Fruit fly (Drosophila melanogaster) whole organism, embryonic: ENCODE results near the gene atl.
A peak's percentile ranks its signal among the peaks of the same experiment; 100 is the strongest.

Experiments
- ATbp ChIP-seq: fragments of 200-800 bp; sonication (Bioruptor generic); optimal IDR thresholded peaks from 2 replicates; lab custom pipeline; 2017; ENCODE audit warnings: missing biosample characterization, mild to moderate bottlenecking, missing genetic modification characterization, missing genetic modification reagents
- Asciz ChIP-seq: fragments of 200-800 bp; sonication (Bioruptor generic); optimal IDR thresholded peaks from 2 replicates; lab custom pipeline; 2017; ENCODE audit warnings: missing biosample characterization, mild to moderate bottlenecking, missing genetic modification characterization, missing genetic modification reagents
- CG10147 ChIP-seq: fragments of 200-800 bp; sonication (Bioruptor generic); optimal IDR thresholded peaks from 2 replicates; lab custom pipeline; 2019; ENCODE audit warnings: missing biosample characterization, mild to moderate bottlenecking, missing genetic modification characterization, moderate library complexity
- CG10209 ChIP-seq: fragments of 200-800 bp; sonication (Bioruptor generic); optimal IDR thresholded peaks from 3 replicates; lab custom pipeline; 2017; ENCODE audit warnings: missing biosample characterization, mild to moderate bottlenecking, missing genetic modification characterization, missing genetic modification reagents
- CG11456 ChIP-seq: fragments of 200-800 bp; sonication (Bioruptor generic); IDR thresholded peaks from 3 replicates; pipeline ENCODE4 v1.3.6; 2022; ENCODE audit warnings: missing biosample characterization, missing genetic modification characterization
- CG14667 ChIP-seq: fragments of 200-800 bp; sonication (Bioruptor generic); IDR thresholded peaks from 2 replicates; pipeline ENCODE4 v1.3.6; 2022; ENCODE audit warnings: missing biosample characterization, missing genetic modification characterization
- CG15269 ChIP-seq: fragments of 200-800 bp; sonication (Bioruptor generic); optimal IDR thresholded peaks from 2 replicates; lab custom pipeline; 2018; ENCODE audit warnings: missing biosample characterization, mild to moderate bottlenecking, missing genetic modification characterization, moderate library complexity
- CG15514 ChIP-seq: fragments of 200-800 bp; sonication (Bioruptor generic); optimal IDR thresholded peaks from 3 replicates; lab custom pipeline; 2017; ENCODE audit warnings: missing biosample characterization, missing genetic modification characterization, mild to moderate bottlenecking, moderate library complexity, missing genetic modification reagents
- CG1603 ChIP-seq: fragments of 200-800 bp; sonication (Bioruptor generic); optimal IDR thresholded peaks from 2 replicates; lab custom pipeline; 2019; ENCODE audit warnings: missing biosample characterization, mild to moderate bottlenecking, missing genetic modification characterization, moderate library complexity
- CG16815 ChIP-seq: fragments of 200-800 bp; sonication (Bioruptor generic); optimal IDR thresholded peaks from 3 replicates; lab custom pipeline; 2017; ENCODE audit warnings: missing biosample characterization, mild to moderate bottlenecking, missing genetic modification characterization
- CG17186 ChIP-seq: fragments of 200-800 bp; sonication (Bioruptor generic); optimal IDR thresholded peaks from 3 replicates; lab custom pipeline; 2017; ENCODE audit warnings: missing biosample characterization, missing genetic modification reagents, missing genetic modification characterization
- CG1832 ChIP-seq: fragments of 200-800 bp; sonication (Bioruptor generic); optimal IDR thresholded peaks from 2 replicates; lab custom pipeline; 2017; ENCODE audit warnings: missing biosample characterization, mild to moderate bottlenecking, missing genetic modification characterization, inconsistent platforms
- CG30431 ChIP-seq: fragments of 200-800 bp; sonication (Bioruptor generic); optimal IDR thresholded peaks from 2 replicates; lab custom pipeline; 2017; ENCODE audit warnings: missing biosample characterization, missing genetic modification characterization
- CG3065 ChIP-seq: fragments of 200-800 bp; sonication (Bioruptor generic); optimal IDR thresholded peaks from 2 replicates; lab custom pipeline; 2016; ENCODE audit warnings: missing biosample characterization, missing genetic modification characterization
- CG3995 ChIP-seq: fragments of 200-800 bp; sonication (Bioruptor generic); optimal IDR thresholded peaks from 3 replicates; lab custom pipeline; 2016; ENCODE audit warnings: missing biosample characterization, missing genetic modification characterization
- CG42726 ChIP-seq: fragments of 200-800 bp; sonication (Bioruptor generic); IDR thresholded peaks from 2 replicates; pipeline ENCODE4 v1.3.6; 2022; ENCODE audit warnings: missing biosample characterization, missing genetic modification characterization; ENCODE audit not compliant: partially characterized antibody
- CG7839 ChIP-seq: fragments of 200-800 bp; sonication (Bioruptor generic); optimal IDR thresholded peaks from 3 replicates; lab custom pipeline; 2018; ENCODE audit warnings: missing biosample characterization, mild to moderate bottlenecking, missing genetic modification characterization, moderate library complexity
- CG9727 ChIP-seq: fragments of 200-800 bp; sonication (Bioruptor generic); optimal IDR thresholded peaks from 3 replicates; lab custom pipeline; 2017; ENCODE audit warnings: missing biosample characterization, mild to moderate bottlenecking, missing genetic modification characterization
- Doc2 ChIP-seq: fragments of 200-800 bp; sonication (Bioruptor generic); IDR thresholded peaks from 2 replicates; pipeline ENCODE4 v1.3.6; 2022; ENCODE audit warnings: missing biosample characterization, missing genetic modification characterization
- Doc3 ChIP-seq: fragments of 200-800 bp; sonication (Bioruptor generic); IDR thresholded peaks from 3 replicates; pipeline ENCODE4 v1.3.6; 2022; ENCODE audit warnings: missing biosample characterization, missing genetic modification characterization; ENCODE audit not compliant: partially characterized antibody
- Dp ChIP-seq: fragments of 200-800 bp; sonication (Bioruptor generic); optimal IDR thresholded peaks from 2 replicates; lab custom pipeline; 2018; ENCODE audit warnings: missing biosample characterization, mild to moderate bottlenecking, missing genetic modification characterization, moderate library complexity
- Gsc ChIP-seq: fragments of 200-800 bp; sonication (Bioruptor generic); IDR thresholded peaks from 2 replicates; pipeline ENCODE4 v1.3.6; 2022; ENCODE audit warnings: missing biosample characterization, missing genetic modification characterization
- MESR4 ChIP-seq: fragments of 200-800 bp; sonication (Bioruptor generic); optimal IDR thresholded peaks from 2 replicates; lab custom pipeline; 2018; ENCODE audit warnings: missing biosample characterization, mild to moderate bottlenecking, missing genetic modification characterization, moderate library complexity
- Poxn ChIP-seq: fragments of 200-800 bp; sonication (Bioruptor generic); IDR thresholded peaks from 2 replicates; pipeline ENCODE4 v1.3.6; 2022; ENCODE audit warnings: missing biosample characterization, missing genetic modification characterization
- Ptx1 ChIP-seq: fragments of 200-800 bp; sonication (Bioruptor generic); IDR thresholded peaks from 2 replicates; pipeline ENCODE4 v1.3.6; 2022; ENCODE audit warnings: missing biosample characterization, missing genetic modification characterization
- Ravus ChIP-seq: fragments of 200-800 bp; sonication (Bioruptor generic); IDR thresholded peaks from 2 replicates; pipeline ENCODE4 v1.3.6; 2022; ENCODE audit warnings: missing biosample characterization, missing genetic modification characterization
- Rx ChIP-seq: fragments of 200-800 bp; sonication (Bioruptor generic); IDR thresholded peaks from 2 replicates; pipeline ENCODE4 v1.3.6; 2022; ENCODE audit warnings: missing biosample characterization, missing genetic modification characterization
- Trl ChIP-seq, 3 experiments: fragments of >200 bp in 2 of 3; fragments of 200-800 bp in 1 of 3; sonication (Bioruptor generic) in 1 of 3; optimal IDR thresholded peaks; 2 replicates in 1 of 3; 3 replicates in 2 of 3; lab custom pipeline; 2016 to 2017; ENCODE audit warnings: missing biosample characterization in 1 of 3, missing genetic modification characterization in 1 of 3
- ab ChIP-seq: fragments of 200-800 bp; sonication (Bioruptor generic); optimal IDR thresholded peaks from 2 replicates; lab custom pipeline; 2016; ENCODE audit warnings: missing biosample characterization, missing genetic modification characterization
- ap ChIP-seq: fragments of 200-800 bp; sonication (Bioruptor generic); IDR thresholded peaks from 2 replicates; pipeline ENCODE4 v1.3.6; 2022; ENCODE audit warnings: missing biosample characterization, missing genetic modification characterization
- ase ChIP-seq: fragments of 200-800 bp; sonication (Bioruptor generic); IDR thresholded peaks from 3 replicates; pipeline ENCODE4 v1.3.6; 2022; ENCODE audit warnings: missing biosample characterization, missing genetic modification characterization
- da ChIP-seq: fragments of 200-800 bp; sonication (Bioruptor generic); optimal IDR thresholded peaks from 2 replicates; lab custom pipeline; 2016; ENCODE audit warnings: missing biosample characterization, missing genetic modification characterization
- dmrt11E ChIP-seq: fragments of 200-800 bp; sonication (Bioruptor generic); optimal IDR thresholded peaks from 3 replicates; lab custom pipeline; 2018; ENCODE audit warnings: missing biosample characterization, mild to moderate bottlenecking, missing genetic modification characterization, moderate library complexity
- dysf ChIP-seq: fragments of 200-800 bp; sonication (Bioruptor generic); IDR thresholded peaks from 3 replicates; pipeline ENCODE4 v1.3.6; 2022; ENCODE audit warnings: missing biosample characterization, missing genetic modification characterization
- ewg ChIP-seq: fragments of 200-800 bp; sonication (Bioruptor generic); optimal IDR thresholded peaks from 3 replicates; lab custom pipeline; 2017; ENCODE audit warnings: mild to moderate bottlenecking, missing biosample characterization, missing genetic modification reagents, missing genetic modification characterization
- exex ChIP-seq: fragments of 200-800 bp; sonication (Bioruptor generic); optimal IDR thresholded peaks from 4 replicates; lab custom pipeline; 2018; ENCODE audit warnings: missing biosample characterization, mild to moderate bottlenecking, missing genetic modification characterization, moderate library complexity
- ftz-f1 ChIP-seq: fragments of 200-800 bp; sonication (Bioruptor generic); optimal IDR thresholded peaks from 2 replicates; lab custom pipeline; 2016; ENCODE audit warnings: missing biosample characterization, missing genetic modification characterization
- ham ChIP-seq: fragments of 200-800 bp; sonication (Bioruptor generic); IDR thresholded peaks from 2 replicates; pipeline ENCODE4 v1.3.6; 2022; ENCODE audit warnings: missing biosample characterization, missing genetic modification characterization
- nmo ChIP-seq: fragments of 200-800 bp; sonication (Bioruptor generic); optimal IDR thresholded peaks from 2 replicates; lab custom pipeline; 2018; ENCODE audit warnings: missing biosample characterization, mild to moderate bottlenecking, missing genetic modification characterization, moderate library complexity
- nom ChIP-seq: fragments of 200-800 bp; sonication (Bioruptor generic); optimal IDR thresholded peaks from 2 replicates; lab custom pipeline; 2017; ENCODE audit warnings: missing biosample characterization, missing genetic modification characterization, mild to moderate bottlenecking, moderate library complexity, missing genetic modification reagents
- oc ChIP-seq: fragments of 200-800 bp; sonication (Bioruptor generic); optimal IDR thresholded peaks from 2 replicates; lab custom pipeline; 2018; ENCODE audit warnings: missing biosample characterization, mild to moderate bottlenecking, missing genetic modification characterization, moderate library complexity
- pan ChIP-seq, 4 experiments: fragments of >200 bp in 3 of 4; fragments of 200-800 bp in 1 of 4; sonication (Bioruptor generic) in 1 of 4; optimal IDR thresholded peaks in 3 of 4; IDR thresholded peaks in 1 of 4; 2 replicates each; pipeline versions ENCODE4 v1.3.6 to Lab custom; 2017 to 2022; ENCODE audit warnings: missing biosample characterization in 2 of 4, missing genetic modification characterization in 2 of 4, mixed read lengths in 1 of 4
- prd ChIP-seq, 3 experiments: fragments of >200 bp in 2 of 3; fragments of 200-800 bp in 1 of 3; sonication (Bioruptor generic) in 1 of 3; optimal IDR thresholded peaks in 2 of 3; IDR thresholded peaks in 1 of 3; 2 replicates in 2 of 3; 3 replicates in 1 of 3; pipeline versions ENCODE4 v1.3.6 to Lab custom; 2017 to 2022; ENCODE audit warnings: missing biosample characterization in 1 of 3, missing genetic modification characterization in 1 of 3
- ssp ChIP-seq: fragments of 200-800 bp; sonication (Bioruptor generic); IDR thresholded peaks from 2 replicates; pipeline ENCODE4 v1.3.6; 2022; ENCODE audit warnings: missing biosample characterization, missing genetic modification characterization
- tna ChIP-seq: fragments of 200-800 bp; sonication (Bioruptor generic); IDR thresholded peaks from 2 replicates; pipeline ENCODE4 v1.3.6; 2022; ENCODE audit warnings: missing biosample characterization, missing genetic modification characterization; ENCODE audit not compliant: partially characterized antibody
- trh ChIP-seq: fragments of 200-800 bp; sonication (Bioruptor generic); optimal IDR thresholded peaks from 2 replicates; lab custom pipeline; 2016; ENCODE audit warnings: missing biosample characterization, missing genetic modification characterization
- vvl ChIP-seq: fragments of 200-800 bp; sonication (Bioruptor generic); IDR thresholded peaks from 2 replicates; pipeline ENCODE4 v1.3.6; 2022; ENCODE audit warnings: missing biosample characterization, missing genetic modification characterization
- zfh2 ChIP-seq: fragments of 200-800 bp; sonication (Bioruptor generic); optimal IDR thresholded peaks from 2 replicates; lab custom pipeline; 2016; ENCODE audit warnings: missing biosample characterization, missing genetic modification characterization

atl gene

dm6 chr3R:24598549-24599204 is 26.8 kb upstream of the atl start (continued):
- peak; percentile 44; the same call in 1 of the 3 replicates for TF ChIP-seq dysf (GFP tag; lab: Robert Waterston, UW)
- no peak for TF ChIP-seq MESR4
- no peak for TF ChIP-seq CG3995 (GFP tag; lab: Kevin White, UChicago)
- no peak for TF ChIP-seq Dp
- TF ChIP-seq Asciz (GFP tag; lab: Kevin White, UChicago), result no peak
- peak; percentile 26 for TF ChIP-seq oc (tag; lab: Kevin White, UChicago)
- TF ChIP-seq exex (tag; lab: Kevin White, UChicago), result no peak
- no peak for TF ChIP-seq Gsc (GFP tag; lab: Robert Waterston, UW)
- TF ChIP-seq CG1603 (tag; lab: Kevin White, UChicago), result no peak
- TF ChIP-seq CG15514 (GFP tag; lab: Kevin White, UChicago), result no peak
- TF ChIP-seq ham, result no peak
- no peak for TF ChIP-seq CG1832 (GFP tag; lab: Kevin White, UChicago)
- TF ChIP-seq Rx (GFP tag; lab: Robert Waterston, UW), result no peak
- peak; percentile 52 for TF ChIP-seq Ptx1 (GFP tag; lab: Robert Waterston, UW)
- no peak for TF ChIP-seq CG3065 (GFP tag; lab: Kevin White, UChicago)
- no peak for TF ChIP-seq ATbp (GFP tag; lab: Kevin White, UChicago)
- no peak for TF ChIP-seq pan (optimal IDR thresholded peaks at IDR 0.05; lab: Kevin White, UChicago)
- no peak for TF ChIP-seq pan (GFP tag; optimal IDR thresholded peaks at IDR 0.05 in 1 of 2, IDR thresholded peaks at IDR 0.05 in 1 of 2)
- no peak for TF ChIP-seq Trl (optimal IDR thresholded peaks at IDR 0.05; lab: Kevin White, UChicago)
- TF ChIP-seq Trl (GFP tag; optimal IDR thresholded peaks at IDR 0.05; lab: Kevin White, UChicago), result no peak
- TF ChIP-seq CG17186 (GFP tag; lab: Kevin White, UChicago), result no peak
- no peak for TF ChIP-seq nom
- TF ChIP-seq CG16815, result no peak
- no peak for TF ChIP-seq prd (optimal IDR thresholded peaks at IDR 0.05; lab: Kevin White, UChicago)
- peak; percentile 46; the same call in 2 of the 3 replicates for TF ChIP-seq prd (GFP tag; IDR thresholded peaks at IDR 0.05; lab: Robert Waterston, UW)
- peak; percentile 36; the same call in 1 of the 2 replicates for TF ChIP-seq vvl (GFP tag; lab: Robert Waterston, UW)
- no peak; the same call in 1 of the 2 replicates for TF ChIP-seq ssp (GFP tag; lab: Robert Waterston, UW)
- TF ChIP-seq Doc3 (GFP tag; lab: Robert Waterston, UW), result no peak
- no peak for TF ChIP-seq CG42726 (GFP tag; lab: Robert Waterston, UW)
- TF ChIP-seq ap (GFP tag; lab: Robert Waterston, UW), result no peak
- TF ChIP-seq CG14667 (GFP tag; lab: Robert Waterston, UW), result no peak
- peak; percentile 26 for TF ChIP-seq ewg
- no peak for TF ChIP-seq CG11456 (GFP tag; lab: Robert Waterston, UW)
- no peak for TF ChIP-seq Ravus
- TF ChIP-seq CG10209 (GFP tag; lab: Kevin White, UChicago), result peak; percentile 2
- peak; percentile 4 for TF ChIP-seq dmrt11E (tag; lab: Kevin White, UChicago)
- no peak for TF ChIP-seq CG15269 (tag; lab: Kevin White, UChicago)
- peak; percentile 22 for TF ChIP-seq nmo (GFP tag; lab: Kevin White, UChicago)
- no peak for TF ChIP-seq Doc2 (GFP tag; lab: Robert Waterston, UW)
- TF ChIP-seq ftz-f1 (GFP tag; lab: Kevin White, UChicago), result no peak
- TF ChIP-seq CG9727 (GFP tag; lab: Kevin White, UChicago), result peak; percentile 4
- TF ChIP-seq da (GFP tag; lab: Kevin White, UChicago), result no peak
- no peak for TF ChIP-seq tna (GFP tag; lab: Robert Waterston, UW)
- TF ChIP-seq trh, result no peak
- TF ChIP-seq CG7839, result peak; percentile 24
- TF ChIP-seq CG10147 (GFP tag; lab: Kevin White, UChicago), result no peak
- no peak for TF ChIP-seq zfh2 (GFP tag; lab: Kevin White, UChicago)
- TF ChIP-seq Poxn, result no peak
- no peak for TF ChIP-seq ab (GFP tag; lab: Kevin White, UChicago)
- 0 out of 3 replicates have a peak, but pooled peaks have one; percentile 17 for TF ChIP-seq ase (GFP tag; lab: Robert Waterston, UW)
- TF ChIP-seq CG30431 (GFP tag; lab: Kevin White, UChicago), result peak; percentile 4
